Worm (Caenorhabditis elegans) whole organism, L3 larva: ENCODE results near the gene C01G10.1.

Experiments
- R02D3.7 ChIP-seq: fragments of 150-350 bp; optimal IDR thresholded peaks from 2 replicates; lab custom pipeline; 2014; ENCODE audit warnings: missing biosample characterization, missing genetic modification characterization
- ZK546.5 ChIP-seq: sonication (generic microtip); optimal IDR thresholded peaks from 2 replicates; lab custom pipeline; 2017; ENCODE audit warnings: missing biosample characterization, missing genetic modification characterization
- aly-2 ChIP-seq: fragments of 150-350 bp; optimal IDR thresholded peaks from 2 replicates; lab custom pipeline; 2014; ENCODE audit warnings: missing biosample characterization, missing genetic modification characterization
- ama-1 ChIP-seq: fragments of 150-350 bp; optimal IDR thresholded peaks from 2 replicates; lab custom pipeline; 2018
- ceh-82 ChIP-seq: fragments of 150-350 bp; optimal IDR thresholded peaks from 2 replicates; lab custom pipeline; 2014; ENCODE audit warnings: missing biosample characterization, missing genetic modification characterization
- ceh-9 ChIP-seq: sonication (generic microtip); optimal IDR thresholded peaks from 2 replicates; lab custom pipeline; 2018; ENCODE audit warnings: missing biosample characterization, missing genetic modification characterization
- daf-12 ChIP-seq: fragments of 150-350 bp; optimal IDR thresholded peaks from 2 replicates; lab custom pipeline; 2014; ENCODE audit warnings: missing biosample characterization, missing genetic modification reagents, missing genetic modification characterization
- egl-5 ChIP-seq: fragments of 150-350 bp; optimal IDR thresholded peaks from 2 replicates; lab custom pipeline; 2017; ENCODE audit warnings: missing biosample characterization, missing genetic modification reagents, missing genetic modification characterization, inconsistent platforms
- elt-1 ChIP-seq: fragments of 150-350 bp; optimal IDR thresholded peaks from 2 replicates; lab custom pipeline; 2014; ENCODE audit warnings: missing biosample characterization, missing genetic modification characterization
- elt-2 ChIP-seq: sonication (generic microtip); optimal IDR thresholded peaks from 2 replicates; lab custom pipeline; 2016; ENCODE audit warnings: missing genetic modification reagents, mild to moderate bottlenecking, missing genetic modification characterization, missing compliant biosample characterization
- fkh-2 ChIP-seq: fragments of 150-350 bp; optimal IDR thresholded peaks from 2 replicates; lab custom pipeline; 2014; ENCODE audit warnings: missing biosample characterization, missing genetic modification reagents, missing genetic modification characterization
- fos-1 ChIP-seq: fragments of 150-350 bp; optimal IDR thresholded peaks from 2 replicates; lab custom pipeline; 2014; ENCODE audit warnings: missing biosample characterization, missing genetic modification characterization
- hmg-11 ChIP-seq: sonication (generic microtip); optimal IDR thresholded peaks from 2 replicates; lab custom pipeline; 2016; ENCODE audit warnings: missing genetic modification characterization, missing compliant biosample characterization
- jun-1 ChIP-seq: fragments of 150-350 bp; optimal IDR thresholded peaks from 2 replicates; lab custom pipeline; 2014; ENCODE audit warnings: missing biosample characterization, missing genetic modification reagents, missing genetic modification characterization
- lin-15B ChIP-seq: fragments of 150-350 bp; optimal IDR thresholded peaks from 2 replicates; lab custom pipeline; 2014; ENCODE audit warnings: missing biosample characterization, missing genetic modification characterization
- mdl-1 ChIP-seq: fragments of 150-350 bp; optimal IDR thresholded peaks from 2 replicates; lab custom pipeline; 2014; ENCODE audit warnings: missing biosample characterization, missing genetic modification characterization
- mml-1 ChIP-seq: fragments of 150-350 bp; sonication (generic microtip); optimal IDR thresholded peaks from 3 replicates; lab custom pipeline; 2014; ENCODE audit warnings: missing biosample characterization, missing genetic modification characterization
- nfya-1 ChIP-seq: sonication (generic microtip); optimal IDR thresholded peaks from 2 replicates; lab custom pipeline; 2017; ENCODE audit warnings: missing genetic modification characterization, mild to moderate bottlenecking, missing compliant biosample characterization, antibody characterized with exemption, moderate library complexity; ENCODE audit not compliant: insufficient read depth
- nhr-11 ChIP-seq: fragments of 150-350 bp; optimal IDR thresholded peaks from 2 replicates; lab custom pipeline; 2014; ENCODE audit warnings: missing biosample characterization, missing genetic modification characterization
- nhr-12 ChIP-seq: fragments of 150-350 bp; optimal IDR thresholded peaks from 2 replicates; lab custom pipeline; 2014; ENCODE audit warnings: missing biosample characterization, missing genetic modification characterization
- nhr-237 ChIP-seq: fragments of 150-350 bp; optimal IDR thresholded peaks from 2 replicates; lab custom pipeline; 2014; ENCODE audit warnings: missing biosample characterization, missing genetic modification characterization
- nhr-25 ChIP-seq: sonication (generic microtip); optimal IDR thresholded peaks from 2 replicates; lab custom pipeline; 2017; ENCODE audit warnings: missing biosample characterization, missing genetic modification characterization
- nhr-76 ChIP-seq: fragments of 150-350 bp; sonication (generic microtip); optimal IDR thresholded peaks from 5 replicates; lab custom pipeline; 2014; ENCODE audit warnings: missing biosample characterization, missing genetic modification characterization
- nhr-77 ChIP-seq: fragments of 150-350 bp; optimal IDR thresholded peaks from 2 replicates; lab custom pipeline; 2014; ENCODE audit warnings: missing biosample characterization, missing genetic modification characterization
- pha-4 ChIP-seq: fragments of 150-350 bp; optimal IDR thresholded peaks from 2 replicates; lab custom pipeline; 2014; ENCODE audit warnings: missing biosample characterization, missing genetic modification reagents, missing genetic modification characterization
- pqm-1 ChIP-seq: fragments of 150-350 bp; optimal IDR thresholded peaks from 2 replicates; lab custom pipeline; 2017; ENCODE audit warnings: missing biosample characterization, missing genetic modification characterization, inconsistent platforms
- sea-2 ChIP-seq: fragments of 150-350 bp; sonication (generic microtip); optimal IDR thresholded peaks from 4 replicates; lab custom pipeline; 2014; ENCODE audit warnings: missing biosample characterization, missing genetic modification reagents, missing genetic modification characterization
- skn-1 ChIP-seq: fragments of 150-350 bp; optimal IDR thresholded peaks from 2 replicates; lab custom pipeline; 2014; ENCODE audit warnings: missing biosample characterization, missing genetic modification characterization
- tbx-2 ChIP-seq: sonication (generic microtip); optimal IDR thresholded peaks from 2 replicates; lab custom pipeline; 2016; ENCODE audit warnings: mild to moderate bottlenecking, missing genetic modification characterization, missing compliant biosample characterization
- unc-39 ChIP-seq: sonication (generic microtip); optimal IDR thresholded peaks from 4 replicates; lab custom pipeline; 2017; ENCODE audit warnings: missing biosample characterization, missing genetic modification characterization
- unc-62 ChIP-seq: fragments of 150-350 bp; sonication (generic microtip); optimal IDR thresholded peaks from 4 replicates; lab custom pipeline; 2014; ENCODE audit warnings: missing biosample characterization, missing genetic modification reagents, missing genetic modification characterization
- ztf-4 ChIP-seq: fragments of 150-350 bp; optimal IDR thresholded peaks from 2 replicates; lab custom pipeline; 2014; ENCODE audit warnings: missing biosample characterization, missing genetic modification characterization

C01G10.1 gene

ce11 chrV:15099447-15099846 is at the start of gene C01G10.1:
TSS of gene C01G10.1 (plus strand) at chrV:15099747.
- TF ChIP-seq mml-1 (tag; lab: Kevin White, UChicago) = no peak
- no peak for TF ChIP-seq nhr-12
- no peak for TF ChIP-seq R02D3.7 (tag; lab: Kevin White, UChicago)
- no peak for TF ChIP-seq ama-1
- TF ChIP-seq ceh-82 (tag; lab: Kevin White, UChicago) = no peak
- TF ChIP-seq jun-1 (tag; lab: Kevin White, UChicago) = no peak
- TF ChIP-seq unc-62 (GFP tag; lab: Kevin White, UChicago) = no peak
- TF ChIP-seq egl-5 (tag; lab: Kevin White, UChicago) = no peak
- no peak for TF ChIP-seq nhr-77 (tag; lab: Kevin White, UChicago)
- no peak for TF ChIP-seq pqm-1 (tag; lab: Kevin White, UChicago)
- no peak for TF ChIP-seq daf-12 (tag; lab: Kevin White, UChicago)
- TF ChIP-seq ztf-4 = no peak
- no peak for TF ChIP-seq ceh-9 (tag; lab: Kevin White, UChicago)
- TF ChIP-seq nhr-11 = no peak
- TF ChIP-seq skn-1 (tag; lab: Kevin White, UChicago) = no peak
- no peak for TF ChIP-seq nhr-76 (tag; lab: Kevin White, UChicago)

DNA sequence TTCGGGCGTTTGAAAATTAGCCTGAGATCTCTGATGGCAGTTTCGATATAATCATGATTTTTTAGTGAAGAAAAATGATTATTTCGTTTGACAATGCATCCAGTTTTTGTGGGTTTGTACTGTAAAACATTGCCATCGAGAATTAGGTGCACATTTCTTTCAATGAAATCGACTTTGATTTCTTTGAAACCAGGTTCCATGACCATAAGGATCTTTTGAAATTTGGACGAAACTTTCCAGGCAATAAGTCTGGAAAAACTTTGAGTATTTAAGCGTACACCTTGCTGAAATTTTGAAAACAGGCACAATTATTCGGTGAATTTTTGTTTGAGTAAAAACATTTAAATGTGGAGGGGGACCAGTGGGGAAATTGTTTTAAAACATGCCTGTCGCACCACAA is 47.8 kb upstream of the C01G10.1 start:
- TF ChIP-seq R02D3.7 (tag; lab: Kevin White, UChicago) (no peak), elt-1 (tag; lab: Kevin White, UChicago) (no peak)
- TF ChIP-seq, all 47 proteins: peak for 0

DNA sequence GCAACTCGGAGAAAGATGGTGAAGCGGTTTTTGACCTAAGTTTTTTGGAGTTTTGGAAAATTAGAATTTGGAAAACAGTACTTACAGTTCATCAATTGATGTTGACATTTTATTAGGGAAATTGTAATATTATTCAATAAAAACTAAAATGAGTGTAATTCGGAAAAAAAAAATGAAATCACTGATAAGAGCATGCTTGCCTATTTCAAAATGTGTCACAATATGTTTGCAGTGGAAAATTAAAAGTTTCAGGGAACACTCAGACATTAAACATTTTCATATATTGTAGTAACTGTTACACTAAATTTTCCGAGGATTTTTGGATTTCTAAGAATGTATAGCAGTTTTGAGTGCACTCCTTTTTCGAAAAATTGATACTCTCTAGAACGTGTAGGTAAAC is 47.2 kb upstream of the C01G10.1 start, which contains the start of the genes fbxa-82 and C25D7.5:
fbxa-82 (minus strand) TSS at position 163 of the 400 bp plus-strand sequence.
C25D7.5 (plus strand) TSS at position 283 of the 400 bp plus-strand sequence.
- peak; percentile 31 for TF ChIP-seq pha-4
- TF ChIP-seq pqm-1 (tag; lab: Kevin White, UChicago) = peak; percentile 41
- peak; percentile 28 for TF ChIP-seq elt-2 (tag; lab: Kevin White, UChicago)
- TF ChIP-seq ama-1 = no peak

ce11 chrV:15054733-15055132 is 44.8 kb upstream of the C01G10.1 start:
- no peak for TF ChIP-seq nhr-11
- TF ChIP-seq nhr-25 (tag; lab: Kevin White, UChicago) = no peak
- TF ChIP-seq jun-1 (tag; lab: Kevin White, UChicago) = no peak
- no peak for TF ChIP-seq nhr-237 (tag; lab: Kevin White, UChicago)
- TF ChIP-seq lin-15B (tag; lab: Kevin White, UChicago) = no peak
- no peak for TF ChIP-seq ZK546.5 (tag; lab: Kevin White, UChicago)
- TF ChIP-seq fkh-2 = no peak
- no peak for TF ChIP-seq hmg-11 (tag; lab: Kevin White, UChicago)
- no peak for TF ChIP-seq tbx-2
- TF ChIP-seq sea-2 = no peak
- TF ChIP-seq mdl-1 (tag; lab: Kevin White, UChicago) = no peak
- TF ChIP-seq, all 47 proteins: peak for 0

- TF ChIP-seq nhr-12 (no peak), elt-2 (tag; lab: Kevin White, UChicago) (no peak), nfya-1 (no peak), jun-1 (tag; lab: Kevin White, UChicago) (no peak), pqm-1 (tag; lab: Kevin White, UChicago) (no peak), nhr-25 (tag; lab: Kevin White, UChicago) (no peak), elt-1 (tag; lab: Kevin White, UChicago) (no peak), unc-39 (tag; lab: Kevin White, UChicago) (no peak)
These were observed 43.7 kb upstream of the C01G10.1 start, which contains the start of gene C25D7.16 for ce11 chrV:15055873-15056272. TSS of gene C25D7.16 (plus strand) at chrV:15056173.

DNA sequence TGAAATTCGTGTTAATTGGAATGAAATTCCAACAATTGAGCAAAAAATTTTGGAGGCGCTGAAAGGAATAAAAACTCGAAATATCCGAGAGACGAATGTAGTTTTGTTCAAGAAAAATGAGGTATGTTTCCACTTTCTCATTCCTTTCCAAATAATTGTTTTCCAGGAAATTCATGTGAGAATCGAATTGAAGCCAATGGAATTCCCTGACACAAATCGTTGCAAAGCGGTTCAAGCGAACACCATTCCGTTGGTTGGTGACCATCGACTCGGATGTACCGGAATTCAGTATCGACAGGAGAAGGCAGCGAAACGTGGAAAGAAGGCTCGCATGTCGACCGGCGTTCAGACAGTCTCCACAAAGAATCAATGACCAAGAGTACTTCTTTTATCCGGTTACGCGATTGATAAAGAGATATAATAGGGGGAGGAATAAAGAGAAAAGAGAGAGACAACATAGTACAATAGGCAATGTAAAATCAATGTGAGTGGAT is 43.2 kb upstream of the C01G10.1 start:
- TF ChIP-seq aly-2 = no peak
- no peak for TF ChIP-seq mdl-1 (tag; lab: Kevin White, UChicago)
- no peak for TF ChIP-seq elt-2 (tag; lab: Kevin White, UChicago)
- no peak for TF ChIP-seq tbx-2
- TF ChIP-seq daf-12 (tag; lab: Kevin White, UChicago) = no peak
- TF ChIP-seq fos-1 (tag; lab: Kevin White, UChicago) = no peak
- TF ChIP-seq, all 47 proteins: peak for 0
